Worm (Caenorhabditis elegans) whole organism, L3 larva: Measurements from ENCODE around the gene ttbk-8.1.

ENCODE experiments used
- ceh-82 ChIP-seq: fragments of 150-350 bp; optimal IDR thresholded peaks from 2 replicates; lab custom pipeline; 2014; ENCODE audit warnings: missing biosample characterization, missing genetic modification characterization
- jun-1 ChIP-seq: fragments of 150-350 bp; optimal IDR thresholded peaks from 2 replicates; lab custom pipeline; 2014; ENCODE audit warnings: missing biosample characterization, missing genetic modification reagents, missing genetic modification characterization
- nhr-237 ChIP-seq: fragments of 150-350 bp; optimal IDR thresholded peaks from 2 replicates; lab custom pipeline; 2014; ENCODE audit warnings: missing biosample characterization, missing genetic modification characterization
- unc-62 ChIP-seq: fragments of 150-350 bp; sonication (generic microtip); optimal IDR thresholded peaks from 4 replicates; lab custom pipeline; 2014; ENCODE audit warnings: missing biosample characterization, missing genetic modification reagents, missing genetic modification characterization

DNA sequence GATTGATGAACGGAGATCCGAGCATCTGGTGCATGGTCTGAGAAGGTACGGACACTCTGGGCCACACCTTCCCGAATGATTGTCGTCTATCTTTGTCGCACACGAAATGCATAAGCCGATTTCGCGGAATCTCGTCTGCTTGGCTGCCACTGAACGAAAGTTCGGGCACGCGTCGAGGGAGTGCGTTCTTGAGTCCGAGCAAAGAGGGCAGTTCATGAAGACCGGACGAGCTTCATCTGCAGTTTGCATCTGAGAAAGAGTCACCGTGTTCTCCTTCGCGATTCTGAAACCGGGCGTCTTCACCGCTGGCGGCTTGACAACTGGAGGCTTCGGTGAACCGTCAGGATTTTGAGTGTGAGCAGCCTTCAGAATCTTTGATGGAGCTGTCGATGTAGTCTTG is 13.9 kb upstream of the ttbk-8.1 start:
- TF ChIP-seq jun-1 (tag; lab: Kevin White, UChicago) = no peak
- no peak for TF ChIP-seq unc-62 (GFP tag; lab: Kevin White, UChicago)
- TF ChIP-seq ceh-82 (tag; lab: Kevin White, UChicago) = no peak
- TF ChIP-seq nhr-237 = no peak
